Worm (Caenorhabditis elegans): ENCODE data around the gene C10B5.3.

C10B5.3 gene

ce11 chrV:8631277-8631765 lies 43.3 kb upstream of the C10B5.3 start, which contains the start of gene atg-18 (continued):
- TF ChIP-seq unc-62 (GFP tag; optimal IDR thresholded peaks at IDR 0.05): no peak
- TF ChIP-seq dpff-1 (tag; optimal IDR thresholded peaks at IDR 0.05): no peak
- no peak for TF ChIP-seq akir-1 (GFP tag; optimal IDR thresholded peaks at IDR 0.05)
- TF ChIP-seq zfh-2 (GFP tag; conservative IDR thresholded peaks at IDR 0.05): no peak
- no peak for TF ChIP-seq madf-6 (GFP tag; IDR thresholded peaks at IDR 0.05)
- no peak for TF ChIP-seq sdz-38 (tag; optimal IDR thresholded peaks at IDR 0.05)
- TF ChIP-seq lin-40 (tag; optimal IDR thresholded peaks at IDR 0.05): no peak
- TF ChIP-seq madf-10 (tag; optimal IDR thresholded peaks at IDR 0.05): peak; percentile 78
- no peak for TF ChIP-seq aptf-3 (GFP tag; IDR thresholded peaks at IDR 0.05)
- TF ChIP-seq B0336.3 (GFP tag; IDR thresholded peaks at IDR 0.05): no peak
- TF ChIP-seq dox-1 (GFP tag; IDR thresholded peaks at IDR 0.05): no peak; the same call in 1 of the 2 replicates
- no peak for TF ChIP-seq hmg-20 (GFP tag; IDR thresholded peaks at IDR 0.05)
- no peak for TF ChIP-seq sea-2 (GFP tag; IDR thresholded peaks at IDR 0.05)
- peak; percentile 41; the same call in 1 of the 2 replicates for TF ChIP-seq Y56A3A.18 (GFP tag; IDR thresholded peaks at IDR 0.05)
- 0 out of 2 replicates have a peak, but pooled peaks have one; percentile 16 for TF ChIP-seq lir-1 (GFP tag; conservative IDR thresholded peaks at IDR 0.05)
- TF ChIP-seq cebp-1 (GFP tag; IDR thresholded peaks at IDR 0.05): 0 out of 2 replicates have a peak, but pooled peaks have one; percentile 15
- no peak for TF ChIP-seq cebp-1 (tag; optimal IDR thresholded peaks at IDR 0.05)
- no peak for TF ChIP-seq repo-1 (tag; optimal IDR thresholded peaks at IDR 0.05)
- no peak for TF ChIP-seq ztf-28 (GFP tag; IDR thresholded peaks at IDR 0.05)
- no peak for TF ChIP-seq mes-4 (tag; optimal IDR thresholded peaks at IDR 0.05)
- peak; percentile 82 for TF ChIP-seq nhr-80 (tag; optimal IDR thresholded peaks at IDR 0.05)
- no peak for TF ChIP-seq tlf-1 (GFP tag; optimal IDR thresholded peaks at IDR 0.05)
- no peak for TF ChIP-seq zim-3 (tag; optimal IDR thresholded peaks at IDR 0.05)
- no peak for TF ChIP-seq T26A5.8 (tag; optimal IDR thresholded peaks at IDR 0.05)
- peak; percentile 63 for TF ChIP-seq F23B12.7 (tag; optimal IDR thresholded peaks at IDR 0.05; ENCODE audit: insufficient read depth)
- no peak for TF ChIP-seq bed-1 (GFP tag; IDR thresholded peaks at IDR 0.05)
- TF ChIP-seq rec-8 (tag; optimal IDR thresholded peaks at IDR 0.05): no peak
- no peak for TF ChIP-seq atf-7 (tag; optimal IDR thresholded peaks at IDR 0.05)
- no peak for TF ChIP-seq ccch-3 (GFP tag; optimal IDR thresholded peaks at IDR 0.05)
- TF ChIP-seq B0019.2 (GFP tag; conservative IDR thresholded peaks at IDR 0.05): no peak
- TF ChIP-seq nhr-27 (tag; optimal IDR thresholded peaks at IDR 0.05): no peak
- TF ChIP-seq unc-130 (GFP tag; optimal IDR thresholded peaks at IDR 0.05): no peak
- no peak for TF ChIP-seq F22D6.2 (tag; optimal IDR thresholded peaks at IDR 0.05)
- TF ChIP-seq F52B5.7 (tag; optimal IDR thresholded peaks at IDR 0.05): no peak
- no peak for TF ChIP-seq nhr-120 (GFP tag; IDR thresholded peaks at IDR 0.05)
- no peak for TF ChIP-seq gei-17 (GFP tag; optimal IDR thresholded peaks at IDR 0.05)
- no peak for TF ChIP-seq ama-1 (optimal IDR thresholded peaks at IDR 0.05)
- no peak for TF ChIP-seq ama-1 (GFP tag; optimal IDR thresholded peaks at IDR 0.05)
- TF ChIP-seq ceh-40 (GFP tag; IDR thresholded peaks at IDR 0.05): no peak
- TF ChIP-seq mel-28 (tag; optimal IDR thresholded peaks at IDR 0.05; ENCODE audit: borderline replicate concordance): no peak
- no peak for TF ChIP-seq hsf-1 (GFP tag; IDR thresholded peaks at IDR 0.05)
- TF ChIP-seq snpc-1.1 (tag; optimal IDR thresholded peaks at IDR 0.05; ENCODE audit: insufficient read depth): no peak
- no peak for TF ChIP-seq fkh-3 (tag; optimal IDR thresholded peaks at IDR 0.05)
- no peak for TF ChIP-seq Y53F4B.3 (GFP tag; IDR thresholded peaks at IDR 0.05)
- no peak for TF ChIP-seq bed-2 (GFP tag; IDR thresholded peaks at IDR 0.05)
- TF ChIP-seq let-607 (tag; optimal IDR thresholded peaks at IDR 0.05): no peak
- TF ChIP-seq nfya-1 (tag; optimal IDR thresholded peaks at IDR 0.05; ENCODE audit: borderline replicate concordance, insufficient read depth): no peak
- TF ChIP-seq K12H6.12 (tag; optimal IDR thresholded peaks at IDR 0.05): peak; percentile 56
- no peak for TF ChIP-seq ztf-26 (tag; optimal IDR thresholded peaks at IDR 0.05)
- peak; percentile 68 for TF ChIP-seq pbrm-1 (GFP tag; IDR thresholded peaks at IDR 0.05)

All from whole organism, young adult.